Worm (Caenorhabditis elegans): ENCODE data around the gene ZK105.13.
A peak's percentile ranks its signal among the peaks of the same experiment; 100 is the strongest.

Gene ZK105.13

ce11 chrV:7745903-7746302 is 32.9 kb upstream of the ZK105.13 start:
- TF ChIP-seq lin-32 (GFP tag; optimal IDR thresholded peaks at IDR 0.05) (no peak), unc-120 (tag; optimal IDR thresholded peaks at IDR 0.05; ENCODE audit: poor library complexity, severe bottlenecking) (peak; percentile 18), unc-62 (GFP tag; optimal IDR thresholded peaks at IDR 0.05) (peak; percentile 99), nhr-2 (tag; optimal IDR thresholded peaks at IDR 0.05) (peak; percentile 39), ham-2 (GFP tag; optimal IDR thresholded peaks at IDR 0.05) (peak; percentile 86)

- no peak for TF ChIP-seq ceh-43 (GFP tag; optimal IDR thresholded peaks at IDR 0.05)
- no peak for TF ChIP-seq sem-2 (GFP tag; optimal IDR thresholded peaks at IDR 0.05)
- no peak for TF ChIP-seq nhr-28 (tag; optimal IDR thresholded peaks at IDR 0.05)
- no peak for TF ChIP-seq snpc-4 (tag; optimal IDR thresholded peaks at IDR 0.05)
- no peak for TF ChIP-seq elt-1 (tag; optimal IDR thresholded peaks at IDR 0.05; ENCODE audit: borderline replicate concordance, insufficient read depth)
- no peak for TF ChIP-seq cnd-1 (tag; optimal IDR thresholded peaks at IDR 0.05)
- no peak for TF ChIP-seq pha-4 (tag; optimal IDR thresholded peaks at IDR 0.05)
- no peak for TF ChIP-seq nhr-237 (tag; optimal IDR thresholded peaks at IDR 0.05)
- no peak for TF ChIP-seq hlh-1 (tag; optimal IDR thresholded peaks at IDR 0.05)
- no peak for TF ChIP-seq unc-120 (tag; optimal IDR thresholded peaks at IDR 0.05; ENCODE audit: poor library complexity, severe bottlenecking)
- no peak for TF ChIP-seq drap-1 (GFP tag; optimal IDR thresholded peaks at IDR 0.05)
- no peak for TF ChIP-seq ces-1 (GFP tag; optimal IDR thresholded peaks at IDR 0.05)
- no peak for TF ChIP-seq ceh-39 (tag; optimal IDR thresholded peaks at IDR 0.05)
- TF ChIP-seq nhr-12 (tag; optimal IDR thresholded peaks at IDR 0.05) = no peak
- TF ChIP-seq mep-1 (tag; optimal IDR thresholded peaks at IDR 0.05) = no peak
- no peak for TF ChIP-seq bed-3 (GFP tag; optimal IDR thresholded peaks at IDR 0.05)
- no peak for TF ChIP-seq sptf-1 (tag; optimal IDR thresholded peaks at IDR 0.05)
Measured at ce11 chrV:7745386-7745785, 32.4 kb upstream of the ZK105.13 start.

- TF ChIP-seq lin-13 (tag; optimal IDR thresholded peaks at IDR 0.05) (no peak), zip-8 (tag; optimal IDR thresholded peaks at IDR 0.05) (no peak), snpc-4 (tag; optimal IDR thresholded peaks at IDR 0.05) (no peak), unc-39 (tag; optimal IDR thresholded peaks at IDR 0.05) (no peak), lsy-2 (tag; optimal IDR thresholded peaks at IDR 0.05) (no peak), ces-1 (GFP tag; optimal IDR thresholded peaks at IDR 0.05) (no peak), mab-5 (tag; optimal IDR thresholded peaks at IDR 0.05) (no peak), ham-2 (GFP tag; optimal IDR thresholded peaks at IDR 0.05) (no peak), elt-1 (tag; optimal IDR thresholded peaks at IDR 0.05; ENCODE audit: borderline replicate concordance, insufficient read depth) (no peak), elt-3 (tag; optimal IDR thresholded peaks at IDR 0.05) (no peak), bed-3 (GFP tag; optimal IDR thresholded peaks at IDR 0.05) (no peak), pha-4 (tag; optimal IDR thresholded peaks at IDR 0.05) (no peak), lin-32 (GFP tag; optimal IDR thresholded peaks at IDR 0.05) (no peak), M03D4.4 (tag; optimal IDR thresholded peaks at IDR 0.05) (no peak), sptf-1 (tag; optimal IDR thresholded peaks at IDR 0.05) (no peak)
Measured at ce11 chrV:7744068-7744467, 31.1 kb upstream of the ZK105.13 start.

- no peak for TF ChIP-seq bed-3 (GFP tag; optimal IDR thresholded peaks at IDR 0.05)
- no peak for TF ChIP-seq elt-3 (tag; optimal IDR thresholded peaks at IDR 0.05)
- no peak for TF ChIP-seq elt-1 (tag; optimal IDR thresholded peaks at IDR 0.05; ENCODE audit: borderline replicate concordance, insufficient read depth)
- no peak for TF ChIP-seq unc-120 (tag; optimal IDR thresholded peaks at IDR 0.05; ENCODE audit: poor library complexity, severe bottlenecking)
- no peak for TF ChIP-seq ham-2 (GFP tag; optimal IDR thresholded peaks at IDR 0.05)
- no peak for TF ChIP-seq sptf-1 (tag; optimal IDR thresholded peaks at IDR 0.05)
- no peak for TF ChIP-seq snpc-4 (tag; optimal IDR thresholded peaks at IDR 0.05)
- TF ChIP-seq cnd-1 (tag; optimal IDR thresholded peaks at IDR 0.05) = no peak
Measured at ce11 chrV:7742485-7742959, 29.6 kb upstream of the ZK105.13 start, which contains the start of gene fbxl-5. TSS of gene fbxl-5 (plus strand) at chrV:7742909.

DNA sequence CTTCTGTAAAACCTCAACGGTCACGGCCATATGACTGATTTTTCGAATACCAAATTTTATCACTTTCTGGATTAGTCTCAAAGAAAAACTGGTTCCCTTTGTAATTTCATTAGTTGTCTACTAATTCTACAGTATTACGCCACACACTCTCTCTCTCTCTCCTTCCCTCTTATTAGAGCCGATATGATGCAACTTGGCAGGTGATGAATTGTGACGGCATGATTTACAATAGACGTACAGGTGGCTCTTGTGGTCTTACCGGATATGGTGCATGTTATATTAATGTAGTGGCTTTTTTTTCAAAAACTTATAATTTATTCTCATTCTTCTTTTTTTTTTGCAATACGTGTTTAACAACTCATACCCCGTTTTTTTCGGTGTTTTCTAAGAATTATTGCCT is 28.9 kb upstream of the ZK105.13 start:
- peak; percentile 55 for TF ChIP-seq unc-62 (GFP tag; optimal IDR thresholded peaks at IDR 0.05)
- no peak for TF ChIP-seq ces-1 (GFP tag; optimal IDR thresholded peaks at IDR 0.05)
- TF ChIP-seq snpc-4 (tag; optimal IDR thresholded peaks at IDR 0.05) = no peak
- peak; percentile 100 for TF ChIP-seq nhr-2 (tag; optimal IDR thresholded peaks at IDR 0.05)
- peak; percentile 77 for TF ChIP-seq zip-8 (tag; optimal IDR thresholded peaks at IDR 0.05)
- TF ChIP-seq flh-1 (GFP tag; optimal IDR thresholded peaks at IDR 0.05) = no peak

- peak; percentile 25 for TF ChIP-seq nhr-2 (tag; optimal IDR thresholded peaks at IDR 0.05)
- no peak for TF ChIP-seq mep-1 (tag; optimal IDR thresholded peaks at IDR 0.05)
- TF ChIP-seq mls-2 (tag; optimal IDR thresholded peaks at IDR 0.05) = no peak
- TF ChIP-seq ces-1 (GFP tag; optimal IDR thresholded peaks at IDR 0.05) = peak; percentile 9
- no peak for TF ChIP-seq nhr-237 (tag; optimal IDR thresholded peaks at IDR 0.05)
Measured at ce11 chrV:7739949-7740348, 27.0 kb upstream of the ZK105.13 start.
